Worm (Caenorhabditis elegans) whole organism, L1 larva: ENCODE data around the gene K04A8.1.

Experiments used
- C04F5.9 ChIP-seq: sonication (generic microtip); optimal IDR thresholded peaks from 2 replicates; lab custom pipeline; 2016; ENCODE audit warnings: missing genetic modification characterization, missing compliant biosample characterization
- C16A3.4 ChIP-seq: fragments of 150-350 bp; optimal IDR thresholded peaks from 2 replicates; lab custom pipeline; 2014; ENCODE audit warnings: missing biosample characterization, missing genetic modification characterization
- Y116A8C.19 ChIP-seq: sonication (generic microtip); optimal IDR thresholded peaks from 2 replicates; lab custom pipeline; 2016; ENCODE audit warnings: missing compliant biosample characterization, missing genetic modification characterization, borderline replicate concordance
- ama-1 ChIP-seq: fragments of 150-350 bp; optimal IDR thresholded peaks from 2 replicates; lab custom pipeline; 2014
- blmp-1 ChIP-seq: fragments of 150-350 bp; optimal IDR thresholded peaks from 2 replicates; lab custom pipeline; 2014; ENCODE audit warnings: missing biosample characterization, missing genetic modification characterization
- ceh-8 ChIP-seq: fragments of 200-800 bp; sonication (Bioruptor generic); optimal IDR thresholded peaks from 2 replicates; lab custom pipeline; 2018; ENCODE audit warnings: mild to moderate bottlenecking, missing genetic modification characterization, moderate library complexity, missing compliant biosample characterization
- ceh-82 ChIP-seq, 3 experiments: fragments of 150-350 bp in 1 of 3; sonication (generic microtip) in 2 of 3; optimal IDR thresholded peaks; 2 replicates each; lab custom pipeline; 2014 to 2017; ENCODE audit warnings: missing biosample characterization in 3 of 3, missing genetic modification characterization in 3 of 3
- ceh-90 ChIP-seq: sonication (generic microtip); optimal IDR thresholded peaks from 2 replicates; lab custom pipeline; 2016; ENCODE audit warnings: missing genetic modification characterization, missing compliant biosample characterization
- efl-1 ChIP-seq, 4 experiments: fragments of 150-350 bp; optimal IDR thresholded peaks in 3 of 4; peaks in 1 of 4; 1 replicate in 1 of 4; 2 replicates in 3 of 4; lab custom pipeline; 2014; ENCODE audit warnings: missing biosample characterization in 2 of 4, missing genetic modification characterization in 2 of 4, missing genetic modification reagents in 2 of 4
- efl-3 ChIP-seq: fragments of 200-800 bp; sonication (Bioruptor generic); optimal IDR thresholded peaks from 2 replicates; lab custom pipeline; 2018; ENCODE audit warnings: mild to moderate bottlenecking, missing genetic modification characterization, missing compliant biosample characterization
- egl-13 ChIP-seq: sonication (generic microtip); optimal IDR thresholded peaks from 2 replicates; lab custom pipeline; 2016; ENCODE audit warnings: missing genotype, missing genetic modification reagents, missing genetic modification characterization, missing compliant biosample characterization
- egl-27 ChIP-seq, 2 experiments: fragments of 150-350 bp in 1 of 2; sonication (generic microtip); optimal IDR thresholded peaks; 3 replicates each; lab custom pipeline; 2017 to 2018; ENCODE audit warnings: missing biosample characterization in 2 of 2, missing genetic modification characterization in 2 of 2, missing genetic modification reagents in 2 of 2
- elt-3 ChIP-seq, 6 experiments: fragments of 150-350 bp in 1 of 6; sonication (generic microtip); optimal IDR thresholded peaks; 2 replicates each; lab custom pipeline; 2017 to 2018; ENCODE audit warnings: missing biosample characterization in 6 of 6, missing genetic modification characterization in 6 of 6, inconsistent platforms in 1 of 6
- ets-5 ChIP-seq: fragments of 200-800 bp; sonication (Bioruptor generic); IDR thresholded peaks from 2 replicates; pipeline ENCODE4 v1.3.6; 2022; ENCODE audit warnings: missing genetic modification characterization, missing compliant biosample characterization
- hlh-17 ChIP-seq: fragments of 200-800 bp; sonication (Bioruptor generic); optimal IDR thresholded peaks from 2 replicates; lab custom pipeline; 2018; ENCODE audit warnings: missing genetic modification characterization, mild to moderate bottlenecking, missing compliant biosample characterization, moderate library complexity, borderline replicate concordance
- hlh-4 ChIP-seq: sonication (generic microtip); optimal IDR thresholded peaks from 2 replicates; lab custom pipeline; 2016; ENCODE audit warnings: mild to moderate bottlenecking, missing genetic modification characterization, missing compliant biosample characterization
- irx-1 ChIP-seq: sonication (generic microtip); optimal IDR thresholded peaks from 2 replicates; lab custom pipeline; 2016; ENCODE audit warnings: missing genetic modification characterization, missing compliant biosample characterization
- jun-1 ChIP-seq: fragments of 150-350 bp; optimal IDR thresholded peaks from 2 replicates; lab custom pipeline; 2014; ENCODE audit warnings: missing biosample characterization, missing genetic modification reagents, missing genetic modification characterization
- lin-15B ChIP-seq: fragments of 150-350 bp; sonication (generic microtip); optimal IDR thresholded peaks from 3 replicates; lab custom pipeline; 2014; ENCODE audit warnings: missing biosample characterization, missing genetic modification characterization
- lin-35 ChIP-seq, 2 experiments: fragments of 150-350 bp; optimal IDR thresholded peaks; 2 replicates each; lab custom pipeline; 2014; ENCODE audit warnings: missing biosample characterization in 2 of 2, missing genetic modification characterization in 2 of 2, missing genetic modification reagents in 2 of 2
- lin-39 ChIP-seq: fragments of 150-350 bp; optimal IDR thresholded peaks from 2 replicates; lab custom pipeline; 2014; ENCODE audit warnings: missing biosample characterization, missing genetic modification reagents, missing genetic modification characterization
- lsy-2 ChIP-seq, 2 experiments: fragments of 150-350 bp; optimal IDR thresholded peaks; 2 replicates each; lab custom pipeline; 2014; ENCODE audit warnings: missing biosample characterization in 2 of 2, missing genetic modification characterization in 2 of 2
- mdl-1 ChIP-seq, 2 experiments: fragments of 150-350 bp; optimal IDR thresholded peaks; 2 replicates each; lab custom pipeline; 2014 to 2017; ENCODE audit warnings: missing biosample characterization in 2 of 2, missing genetic modification characterization in 2 of 2, inconsistent platforms in 1 of 2
- mef-2 ChIP-seq: fragments of 150-350 bp; optimal IDR thresholded peaks from 2 replicates; lab custom pipeline; 2014; ENCODE audit warnings: missing biosample characterization, missing genetic modification characterization
- mep-1 ChIP-seq: fragments of 150-350 bp; optimal IDR thresholded peaks from 2 replicates; lab custom pipeline; 2014; ENCODE audit warnings: missing biosample characterization, missing genetic modification characterization
- nhr-11 ChIP-seq: fragments of 150-350 bp; optimal IDR thresholded peaks from 2 replicates; lab custom pipeline; 2014; ENCODE audit warnings: missing biosample characterization, missing genetic modification characterization
- nhr-19 ChIP-seq: fragments of 200-800 bp; sonication (Bioruptor generic); conservative IDR thresholded peaks from 2 replicates; pipeline ENCODE4 v1.3.6; 2022; ENCODE audit warnings: missing genetic modification characterization, missing compliant biosample characterization
- nhr-84 ChIP-seq: sonication (generic microtip); optimal IDR thresholded peaks from 2 replicates; lab custom pipeline; 2017; ENCODE audit warnings: missing biosample characterization, missing genetic modification characterization
- nhr-85 ChIP-seq: sonication (generic microtip); peaks from one replicate; lab custom pipeline; 2016; ENCODE audit warnings: missing genetic modification characterization, inconsistent platforms, missing compliant biosample characterization
- nhr-90 ChIP-seq: sonication (generic microtip); optimal IDR thresholded peaks from 2 replicates; lab custom pipeline; 2016; ENCODE audit warnings: mild to moderate bottlenecking, missing genetic modification characterization, missing compliant biosample characterization; ENCODE audit not compliant: poor library complexity
- pag-3 ChIP-seq: sonication (generic microtip); optimal IDR thresholded peaks from 2 replicates; lab custom pipeline; 2017; ENCODE audit warnings: missing genetic modification characterization, mild to moderate bottlenecking, missing compliant biosample characterization, antibody characterized with exemption, borderline replicate concordance; ENCODE audit not compliant: insufficient read depth
- rnt-1 ChIP-seq: sonication (generic microtip); optimal IDR thresholded peaks from 2 replicates; lab custom pipeline; 2016; ENCODE audit warnings: mild to moderate bottlenecking, missing genetic modification characterization, moderate library complexity, missing compliant biosample characterization
- skn-1 ChIP-seq: fragments of 150-350 bp; optimal IDR thresholded peaks from 2 replicates; lab custom pipeline; 2014; ENCODE audit warnings: missing biosample characterization, missing genetic modification characterization
- snpc-4 ChIP-seq: fragments of 150-350 bp; optimal IDR thresholded peaks from 2 replicates; lab custom pipeline; 2014; ENCODE audit warnings: missing biosample characterization, missing genetic modification characterization
- snu-23 ChIP-seq: sonication (generic microtip); optimal IDR thresholded peaks from 2 replicates; lab custom pipeline; 2016; ENCODE audit warnings: missing genetic modification characterization, missing compliant biosample characterization
- sox-4 ChIP-seq: sonication (generic microtip); optimal IDR thresholded peaks from 2 replicates; lab custom pipeline; 2016; ENCODE audit warnings: missing genetic modification characterization, missing compliant biosample characterization
- sup-37 ChIP-seq: fragments of 200-800 bp; sonication (Bioruptor generic); optimal IDR thresholded peaks from 2 replicates; lab custom pipeline; 2018; ENCODE audit warnings: mild to moderate bottlenecking, missing genetic modification characterization, missing compliant biosample characterization
- tlp-1 ChIP-seq: fragments of 150-350 bp; optimal IDR thresholded peaks from 2 replicates; lab custom pipeline; 2014; ENCODE audit warnings: missing biosample characterization, missing genetic modification characterization
- unc-30 ChIP-seq: sonication (generic microtip); optimal IDR thresholded peaks from 2 replicates; lab custom pipeline; 2017; ENCODE audit warnings: missing biosample characterization, missing genetic modification characterization
- unc-62 ChIP-seq: fragments of 150-350 bp; optimal IDR thresholded peaks from 2 replicates; lab custom pipeline; 2014; ENCODE audit warnings: missing biosample characterization, missing genetic modification reagents, missing genetic modification characterization
- xbp-1 ChIP-seq: sonication (generic microtip); optimal IDR thresholded peaks from 2 replicates; lab custom pipeline; 2016; ENCODE audit warnings: missing genetic modification characterization, missing compliant biosample characterization
- zag-1 ChIP-seq: fragments of 150-350 bp; optimal IDR thresholded peaks from 2 replicates; lab custom pipeline; 2014; ENCODE audit warnings: missing biosample characterization, missing genetic modification characterization
- ztf-11 ChIP-seq, 2 experiments: sonication (generic microtip); optimal IDR thresholded peaks; 2 replicates each; lab custom pipeline; 2016 to 2017; ENCODE audit warnings: missing genetic modification characterization in 2 of 2, missing biosample characterization in 1 of 2, missing compliant biosample characterization in 1 of 2

Gene K04A8.1

DNA sequence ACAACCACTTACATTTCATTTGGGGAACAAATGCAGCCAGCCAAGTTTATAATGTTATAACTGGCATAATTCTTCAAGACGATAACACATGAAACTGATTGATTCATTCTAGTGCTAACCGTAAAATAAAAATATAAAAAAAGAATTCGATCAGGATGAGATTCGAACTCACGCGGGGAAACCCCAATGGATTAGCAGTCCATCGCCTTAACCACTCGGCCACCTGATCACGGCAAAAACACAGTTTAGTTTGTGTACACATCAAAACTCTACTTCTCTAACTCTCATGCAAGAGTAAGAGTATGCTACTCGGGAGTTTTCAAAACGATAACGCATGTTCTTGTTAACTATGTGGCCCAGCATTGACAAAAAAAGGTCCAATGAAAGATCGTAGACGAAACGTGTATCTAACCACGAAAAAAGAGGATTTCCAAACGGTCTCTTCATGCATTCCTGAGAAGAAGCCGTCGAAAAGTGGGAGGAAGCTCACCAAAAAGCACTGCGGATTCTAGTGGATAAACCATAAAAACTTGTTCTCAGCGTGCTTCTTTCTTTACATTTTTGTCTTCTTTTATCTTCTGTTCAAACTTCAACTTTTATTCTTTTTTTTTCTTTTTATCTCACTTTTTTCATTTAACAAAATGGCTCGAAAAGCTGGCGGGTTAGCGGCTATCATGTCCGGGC is 14.3 kb upstream of the K04A8.1 start, which contains the start of gene twk-10 (continued):
- TF ChIP-seq snpc-4 (tag; lab: Kevin White, UChicago) (no peak), snu-23 (peak; percentile 42), elt-3 (tag; optimal IDR thresholded peaks at IDR 0.05; lab: Kevin White, UChicago) (peak in 1 of 6 experiments; percentile 10), lin-39 (tag; lab: Kevin White, UChicago) (no peak), lin-15B (tag; lab: Kevin White, UChicago) (no peak), ztf-11 (tag; optimal IDR thresholded peaks at IDR 0.05; lab: Kevin White, UChicago) (no peak), Y116A8C.19 (no peak), C04F5.9 (tag; lab: Kevin White, UChicago) (no peak), tlp-1 (no peak), mef-2 (no peak), nhr-19 (GFP tag; lab: Robert Waterston, UW) (peak; percentile 44), nhr-85 (tag; lab: Kevin White, UChicago) (no peak), nhr-90 (tag; lab: Kevin White, UChicago) (peak; percentile 42), rnt-1 (tag; lab: Kevin White, UChicago) (peak; percentile 45), unc-62 (GFP tag; lab: Kevin White, UChicago) (no peak), lin-35 (GFP tag; optimal IDR thresholded peaks at IDR 0.05; lab: Kevin White, UChicago) (peak; percentile 21 to 48), ceh-90 (tag; lab: Kevin White, UChicago) (no peak), blmp-1 (tag; lab: Kevin White, UChicago) (no peak), nhr-84 (tag; lab: Kevin White, UChicago) (no peak), efl-3 (GFP tag; lab: Kevin White, UChicago) (no peak), unc-30 (tag; lab: Kevin White, UChicago) (no peak), irx-1 (tag; lab: Kevin White, UChicago) (peak; percentile 27), ets-5 (GFP tag; lab: Robert Waterston, UW) (no peak), ceh-8 (GFP tag; lab: Kevin White, UChicago) (no peak), hlh-4 (no peak), xbp-1 (peak; percentile 15), nhr-11 (tag; lab: Kevin White, UChicago) (no peak), sox-4 (tag; lab: Kevin White, UChicago) (no peak), egl-13 (tag; lab: Kevin White, UChicago) (no peak), lsy-2 (tag; optimal IDR thresholded peaks at IDR 0.05; lab: Kevin White, UChicago) (no peak), zag-1 (tag; lab: Kevin White, UChicago) (no peak), mdl-1 (tag; optimal IDR thresholded peaks at IDR 0.05; lab: Kevin White, UChicago) (peak in 1 of 2 experiments; percentile 42), ceh-82 (tag; optimal IDR thresholded peaks at IDR 0.05; lab: Kevin White, UChicago) (no peak), efl-1 (optimal IDR thresholded peaks at IDR 0.05; lab: Kevin White, UChicago) (peak; percentile 18 to 36), efl-1 (GFP tag; optimal IDR thresholded peaks at IDR 0.05 in 1 of 2; lab: Kevin White, UChicago) (peak in 1 of 2 experiments; percentile 94)

- TF ChIP-seq unc-30 (tag; lab: Kevin White, UChicago) (no peak), pag-3 (tag; lab: Kevin White, UChicago) (no peak), zag-1 (tag; lab: Kevin White, UChicago) (no peak), hlh-17 (no peak), mep-1 (tag; lab: Kevin White, UChicago) (no peak), skn-1 (no peak), egl-27 (tag; optimal IDR thresholded peaks at IDR 0.05; lab: Kevin White, UChicago) (no peak), sup-37 (GFP tag; lab: Kevin White, UChicago) (no peak), ceh-8 (GFP tag; lab: Kevin White, UChicago) (no peak), ets-5 (GFP tag; lab: Robert Waterston, UW) (no peak), unc-62 (GFP tag; lab: Kevin White, UChicago) (no peak), ama-1 (lab: Kevin White, UChicago) (no peak), mdl-1 (tag; optimal IDR thresholded peaks at IDR 0.05; lab: Kevin White, UChicago) (no peak), jun-1 (tag; lab: Kevin White, UChicago) (no peak), C16A3.4 (tag; lab: Kevin White, UChicago) (no peak), lin-39 (tag; lab: Kevin White, UChicago) (no peak), C04F5.9 (tag; lab: Kevin White, UChicago) (no peak)
Observed at ce11 chrV:6554308-6554707, 11.8 kb upstream of the K04A8.1 start, which contains the start of gene K04A8.19. Gene K04A8.19, minus strand, starts transcription at chrV:6554408.
